Fruit fly (Drosophila melanogaster): ENCODE results near the gene Gr61a.

The Gr61a gene

DNA sequence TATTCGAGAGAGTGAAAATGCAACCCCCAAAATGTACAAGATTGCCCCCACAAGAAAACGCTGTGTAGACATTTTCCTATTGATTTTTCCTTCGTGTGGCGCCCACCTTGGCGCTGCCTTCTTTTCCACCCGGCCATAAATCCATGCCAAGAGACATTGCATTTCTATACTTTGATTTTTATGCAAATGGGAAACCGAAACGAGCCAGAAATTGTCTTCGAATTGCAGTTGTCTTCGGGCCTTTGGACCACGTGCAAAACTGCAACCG, 31.8 kb upstream of the Gr61a start:
- TF ChIP-seq CTCF (optimal IDR thresholded peaks at IDR 0.05): no peak
- TF ChIP-seq CG8478 (optimal IDR thresholded peaks at IDR 0.05): no peak

- no peak for TF ChIP-seq CG8478 (optimal IDR thresholded peaks at IDR 0.05)
- TF ChIP-seq CTCF (optimal IDR thresholded peaks at IDR 0.05): no peak
These were observed 31.1 kb upstream of the Gr61a start for dm6 chr3L:810038-810644.

dm6 chr3L:811816-812215, 29.4 kb upstream of the Gr61a start:
- no peak for TF ChIP-seq CG8478 (optimal IDR thresholded peaks at IDR 0.05)
- TF ChIP-seq CTCF (optimal IDR thresholded peaks at IDR 0.05): no peak

DNA sequence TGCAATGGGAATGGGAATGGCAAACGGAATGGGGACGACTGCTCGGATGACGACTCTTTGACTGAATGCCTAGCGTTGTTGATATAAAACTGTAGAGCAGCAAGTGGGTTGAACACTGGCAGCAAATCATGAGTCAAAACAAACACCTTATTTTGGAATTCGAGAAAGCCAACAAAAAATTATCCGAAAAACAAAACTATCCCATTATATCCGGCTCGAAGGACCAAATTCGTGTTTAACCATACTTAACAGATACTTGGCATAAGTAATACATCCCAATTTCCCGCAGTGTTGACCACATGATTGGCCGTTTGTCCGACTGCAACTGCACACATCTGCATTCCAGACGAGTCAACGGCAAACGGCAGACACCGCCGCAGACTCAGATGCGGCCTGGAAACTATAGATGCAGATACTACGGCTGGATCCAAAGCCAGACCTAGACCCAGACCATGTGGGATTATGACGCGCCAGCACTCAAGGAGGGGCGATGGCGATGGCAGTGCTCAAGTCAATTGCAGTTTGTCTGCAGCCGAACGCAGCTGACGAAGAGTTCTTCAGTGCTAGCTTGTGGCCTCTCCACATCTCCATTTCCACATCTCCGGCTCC, 27.9 kb upstream of the Gr61a start:
- TF ChIP-seq CTCF (optimal IDR thresholded peaks at IDR 0.05) (no peak), CG8478 (optimal IDR thresholded peaks at IDR 0.05) (no peak)

DNA sequence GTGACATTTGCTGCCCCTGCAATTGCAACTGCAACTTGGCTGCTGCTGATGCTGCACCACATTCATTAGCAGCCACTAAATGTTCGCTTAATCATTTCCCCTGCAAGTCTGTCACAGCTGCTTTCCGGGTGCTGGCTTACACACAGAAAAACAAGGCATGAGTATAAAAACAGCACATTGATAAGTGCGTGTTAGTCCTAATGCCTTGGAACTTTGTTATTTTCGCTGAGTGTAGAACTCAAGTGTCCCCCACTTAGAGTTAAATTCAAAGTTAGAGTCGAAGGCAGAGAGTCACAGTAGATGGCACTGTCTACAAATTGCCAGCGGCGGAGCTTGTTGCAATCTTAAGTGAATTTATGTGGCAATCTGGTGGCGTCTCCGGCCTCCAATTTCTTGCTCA, 27.3 kb upstream of the Gr61a start:
- TF ChIP-seq CTCF (optimal IDR thresholded peaks at IDR 0.05) (no peak), CG8478 (optimal IDR thresholded peaks at IDR 0.05) (no peak)

dm6 chr3L:815234-816200, 25.7 kb upstream of the Gr61a start:
- TF ChIP-seq CG8478 (optimal IDR thresholded peaks at IDR 0.05): no peak
- no peak for TF ChIP-seq CTCF (optimal IDR thresholded peaks at IDR 0.05)

DNA sequence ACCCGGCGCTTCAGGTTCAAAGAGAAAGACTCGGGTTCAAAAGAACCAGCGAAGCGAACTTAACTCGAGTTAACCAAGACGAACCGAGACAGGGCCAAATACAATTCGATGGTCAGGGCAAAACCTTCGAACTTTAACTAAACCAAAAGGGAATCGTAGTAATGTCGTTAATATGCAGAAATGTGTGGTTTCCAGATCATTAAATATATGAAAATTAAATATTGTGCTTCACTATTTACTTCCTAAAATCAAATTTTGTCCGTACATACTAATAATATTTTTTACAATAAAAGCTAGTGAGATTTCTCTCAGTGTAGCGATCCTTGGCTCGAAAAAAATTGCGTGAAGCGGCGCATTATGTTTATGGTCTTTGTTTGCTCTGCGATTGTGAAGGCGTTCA, 23.5 kb upstream of the Gr61a start:
- no peak for TF ChIP-seq CTCF (optimal IDR thresholded peaks at IDR 0.05)
- TF ChIP-seq CG8478 (optimal IDR thresholded peaks at IDR 0.05): no peak

dm6 chr3L:818438-819138, 22.7 kb upstream of the Gr61a start:
- TF ChIP-seq CTCF (optimal IDR thresholded peaks at IDR 0.05) (no peak), CG8478 (optimal IDR thresholded peaks at IDR 0.05) (no peak)

- TF ChIP-seq CG8478 (optimal IDR thresholded peaks at IDR 0.05) (no peak), CTCF (optimal IDR thresholded peaks at IDR 0.05) (no peak)
These were observed 21.9 kb upstream of the Gr61a start for dm6 chr3L:819297-819886.

DNA sequence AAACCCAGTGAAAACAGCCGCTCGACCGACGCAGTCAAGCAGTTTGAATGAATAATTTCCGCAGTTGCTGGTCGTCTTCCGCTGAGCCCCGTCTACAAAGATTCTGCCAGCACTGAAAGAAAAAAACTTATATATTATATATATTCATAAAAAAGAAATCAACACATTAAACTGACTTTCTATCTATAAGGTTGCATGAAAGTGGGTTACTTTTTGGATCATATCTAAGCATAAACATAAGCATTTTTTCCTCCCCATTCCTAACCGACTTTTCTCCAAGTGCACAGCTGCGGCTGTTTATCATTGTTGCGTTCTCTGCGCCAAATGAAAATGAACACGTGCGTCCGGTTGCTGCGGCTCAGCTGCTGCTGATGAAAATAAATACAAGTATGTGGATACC, 20.9 kb upstream of the Gr61a start:
- TF ChIP-seq CTCF (optimal IDR thresholded peaks at IDR 0.05) (no peak), CG8478 (optimal IDR thresholded peaks at IDR 0.05) (no peak)

DNA sequence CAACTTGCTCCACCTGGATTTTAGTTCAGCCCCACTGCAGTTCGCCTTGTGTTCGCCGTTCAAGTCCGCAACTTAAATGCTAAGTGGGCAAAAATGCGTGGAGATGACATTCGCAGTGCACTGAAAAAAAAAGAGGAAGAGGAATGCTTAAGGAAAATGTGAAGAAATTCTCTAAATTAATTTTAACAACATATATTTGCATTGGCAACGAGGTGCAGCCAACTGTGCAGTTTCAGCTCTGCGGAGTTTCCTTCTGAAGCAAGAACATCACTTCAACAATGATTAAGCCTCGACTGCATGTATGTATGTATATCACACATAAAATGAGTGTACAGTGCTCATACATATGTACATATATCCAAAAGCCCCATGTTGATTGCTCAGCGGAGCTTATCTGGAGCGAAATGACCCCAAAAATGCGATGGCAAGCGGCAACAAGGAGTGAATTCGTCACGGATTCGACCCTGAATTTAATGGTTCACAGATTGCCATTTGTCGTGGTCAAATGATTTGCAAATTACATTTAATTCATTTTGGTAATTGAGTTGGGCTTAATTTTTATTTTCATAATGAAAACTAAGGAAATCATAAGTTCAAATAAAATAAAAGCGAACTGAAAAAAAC, 20.2 kb upstream of the Gr61a start:
- TF ChIP-seq CG8478 (optimal IDR thresholded peaks at IDR 0.05): no peak

DNA sequence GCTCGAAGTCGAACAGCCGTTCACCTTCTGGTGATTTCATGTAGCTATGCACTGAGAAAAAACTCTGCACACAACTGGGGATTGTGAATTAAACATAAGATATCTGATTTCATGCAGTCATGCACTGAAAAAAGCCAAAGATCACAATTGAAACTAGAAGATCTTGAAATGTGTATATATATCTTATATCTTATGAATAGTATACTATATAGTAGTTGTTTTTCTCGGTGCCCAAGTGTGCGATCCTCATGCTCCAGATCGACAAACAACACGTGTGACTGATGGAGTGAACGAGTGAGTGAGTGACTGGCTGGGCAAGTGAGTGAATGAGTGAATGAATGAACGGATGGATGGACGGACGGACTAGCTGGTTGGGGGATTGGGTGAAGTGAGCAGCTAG, 19.3 kb upstream of the Gr61a start:
- TF ChIP-seq CTCF (optimal IDR thresholded peaks at IDR 0.05): no peak
- TF ChIP-seq CG8478 (optimal IDR thresholded peaks at IDR 0.05): no peak

- no peak for TF ChIP-seq CTCF (optimal IDR thresholded peaks at IDR 0.05)
- TF ChIP-seq CG8478 (optimal IDR thresholded peaks at IDR 0.05): no peak
These were observed 18.6 kb upstream of the Gr61a start for dm6 chr3L:822619-823018.

DNA sequence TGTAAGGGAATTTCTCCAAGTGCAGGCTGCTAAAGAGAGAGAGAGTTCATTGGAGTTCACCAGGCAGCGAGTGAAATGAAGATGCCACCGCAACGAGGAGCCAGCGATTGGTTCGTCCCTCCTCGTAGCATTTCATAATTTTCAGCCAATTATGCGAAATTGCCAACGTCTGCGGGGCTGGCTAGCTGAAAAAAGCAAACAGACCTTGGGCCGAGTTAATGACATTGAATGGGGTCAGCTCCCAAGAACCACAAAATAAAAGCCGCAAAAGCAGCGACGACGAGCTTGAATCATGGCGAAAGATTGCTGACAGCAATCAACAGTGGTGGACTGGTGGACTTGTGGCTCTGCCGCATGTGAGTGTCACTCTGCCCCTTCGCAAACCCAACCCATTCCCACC, 17.7 kb upstream of the Gr61a start:
- no peak for TF ChIP-seq CG8478 (optimal IDR thresholded peaks at IDR 0.05)

DNA sequence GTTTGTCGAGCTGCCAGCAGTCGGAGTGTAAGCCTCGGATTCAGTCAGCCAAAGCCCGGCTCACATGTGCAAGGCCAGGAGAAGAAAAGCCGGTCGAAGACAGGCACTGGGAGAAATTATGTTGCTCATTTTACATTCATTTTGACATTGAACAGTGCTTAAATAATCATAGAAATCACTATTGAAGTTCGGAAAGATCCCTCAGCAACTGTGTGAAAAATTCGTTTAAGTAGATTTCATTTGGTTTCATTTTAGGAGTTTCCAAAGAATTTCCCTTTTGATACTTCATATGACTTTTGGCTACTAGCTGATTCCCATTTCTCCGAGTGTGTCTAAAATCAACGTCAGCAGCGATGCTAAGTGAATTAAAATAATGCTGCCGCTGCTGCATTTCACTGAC, 16.8 kb upstream of the Gr61a start:
- TF ChIP-seq CTCF (optimal IDR thresholded peaks at IDR 0.05): no peak
- TF ChIP-seq CG8478 (optimal IDR thresholded peaks at IDR 0.05): no peak

All from S2 (cell line).